Comparison of ENCODE assay signal across 3 worm cellular contexts in the genomic region with DNA sequence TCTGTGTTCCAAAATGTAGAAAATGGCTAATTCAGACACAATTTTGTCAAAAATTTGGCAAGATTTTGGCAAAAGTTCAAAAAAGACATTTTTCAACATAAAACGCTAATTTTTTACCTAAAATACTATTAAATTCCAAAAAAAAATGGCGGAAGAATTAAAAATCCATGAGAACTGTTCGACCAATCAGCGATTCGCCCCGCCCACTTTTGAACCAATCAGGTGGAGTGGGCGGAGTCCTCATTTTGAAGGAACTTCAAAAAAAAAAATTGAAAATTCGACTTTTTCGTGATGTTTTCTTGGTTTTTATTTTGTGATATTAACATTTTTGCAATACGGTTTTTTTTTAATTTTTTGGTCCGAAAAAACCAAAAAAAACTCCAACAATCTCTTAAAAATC.
TF ChIP-seq lines count a peak whose summit lies in the region.

No protein-coding gene starts in this region.

TF ChIP-seq in whole organism, L3 larva, 47 proteins besides CTCF, POLR2A, EP300 and RAD21:
- TF ChIP-seq jun-1 (tag; optimal IDR thresholded peaks at IDR 0.05; lab: Kevin White, UChicago), result no peak
- TF ChIP-seq nhr-23 (tag; optimal IDR thresholded peaks at IDR 0.05; lab: Kevin White, UChicago), result no peak
- TF ChIP-seq unc-39 (tag; optimal IDR thresholded peaks at IDR 0.05; lab: Kevin White, UChicago), result no peak
- no peak for TF ChIP-seq zag-1 (tag; optimal IDR thresholded peaks at IDR 0.05; lab: Kevin White, UChicago)
- TF ChIP-seq nhr-25 (tag; optimal IDR thresholded peaks at IDR 0.05; lab: Kevin White, UChicago), result no peak
- TF ChIP-seq lin-39 (tag; optimal IDR thresholded peaks at IDR 0.05; lab: Kevin White, UChicago), result no peak
- TF ChIP-seq nfya-1 (tag; optimal IDR thresholded peaks at IDR 0.05; lab: Kevin White, UChicago; ENCODE audit: insufficient read depth), result peak; percentile 88
- TF ChIP-seq nhr-77 (tag; optimal IDR thresholded peaks at IDR 0.05; lab: Kevin White, UChicago), result no peak

TF ChIP-seq in whole organism, L4 larva, 104 proteins besides CTCF, POLR2A, EP300 and RAD21:
- TF ChIP-seq aha-1 (tag; lab: Kevin White, UChicago) (peak; percentile 5), F26F4.8 (GFP tag; conservative IDR thresholded peaks at IDR 0.05; lab: Robert Waterston, UW) (no peak)

TF ChIP-seq in whole organism, late embryonic, 69 proteins besides CTCF, POLR2A, EP300 and RAD21:
- TF ChIP-seq hlh-15 (tag; optimal IDR thresholded peaks at IDR 0.05; lab: Kevin White, UChicago) (no peak), unc-3 (GFP tag; conservative IDR thresholded peaks at IDR 0.05; lab: Robert Waterston, UW) (no peak), unc-3 (tag; optimal IDR thresholded peaks at IDR 0.05; lab: Kevin White, UChicago) (no peak), C08G9.2 (tag; optimal IDR thresholded peaks at IDR 0.05; lab: Kevin White, UChicago) (no peak), nfya-1 (tag; optimal IDR thresholded peaks at IDR 0.05; lab: Kevin White, UChicago) (peak; percentile 78)
